Fruit fly (Drosophila melanogaster): ENCODE results near the gene Lsm12a.

- TF ChIP-seq CG6163 (GFP tag; IDR thresholded peaks at IDR 0.05): no peak
- no peak for TF ChIP-seq Blimp-1 (GFP tag; optimal IDR thresholded peaks at IDR 0.05)
- no peak for TF ChIP-seq CG7368 (GFP tag; optimal IDR thresholded peaks at IDR 0.05)
- TF ChIP-seq CG8119 (GFP tag; IDR thresholded peaks at IDR 0.05): no peak
- TF ChIP-seq ss (GFP tag; optimal IDR thresholded peaks at IDR 0.05): no peak
- TF ChIP-seq Sox14 (GFP tag; optimal IDR thresholded peaks at IDR 0.05): no peak
- no peak for TF ChIP-seq eg (GFP tag; IDR thresholded peaks at IDR 0.05)
- TF ChIP-seq vri (GFP tag; optimal IDR thresholded peaks at IDR 0.05): no peak
- TF ChIP-seq fd85E (GFP tag; optimal IDR thresholded peaks at IDR 0.05): no peak
- no peak for TF ChIP-seq CG6792 (GFP tag; optimal IDR thresholded peaks at IDR 0.05)
- TF ChIP-seq Smox (GFP tag; optimal IDR thresholded peaks at IDR 0.05): no peak
- no peak for TF ChIP-seq Eip93F (GFP tag; optimal IDR thresholded peaks at IDR 0.05)
- TF ChIP-seq CG4318 (GFP tag; optimal IDR thresholded peaks at IDR 0.05): no peak
- no peak for TF ChIP-seq CG16779 (tag; optimal IDR thresholded peaks at IDR 0.05)
Observed at dm6 chrX:11987664-11988063, 30.8 kb upstream of the Lsm12a start, which contains the start of gene gd.
